Worm (Caenorhabditis elegans) whole organism, L2 larva: ENCODE measurements around the gene T19C3.5.

Source experiments
- C34F6.9 ChIP-seq: fragments of 150-350 bp; optimal IDR thresholded peaks from 2 replicates; lab custom pipeline; 2014; ENCODE audit warnings: missing biosample characterization, missing genetic modification characterization
- F13H6.1 ChIP-seq: sonication (generic microtip); optimal IDR thresholded peaks from 2 replicates; lab custom pipeline; 2016; ENCODE audit warnings: missing genetic modification characterization, missing compliant biosample characterization
- R02D3.7 ChIP-seq: fragments of 150-350 bp; optimal IDR thresholded peaks from 2 replicates; lab custom pipeline; 2014; ENCODE audit warnings: missing biosample characterization, missing genetic modification characterization
- Y55F3AM.14 ChIP-seq: fragments of 200-800 bp; sonication (Bioruptor generic); optimal IDR thresholded peaks from 2 replicates; lab custom pipeline; 2018; ENCODE audit warnings: mild to moderate bottlenecking, missing genetic modification characterization, missing compliant biosample characterization
- ZK546.5 ChIP-seq: sonication (generic microtip); optimal IDR thresholded peaks from 2 replicates; lab custom pipeline; 2017; ENCODE audit warnings: missing biosample characterization, missing genetic modification characterization
- aly-2 ChIP-seq: fragments of 150-350 bp; optimal IDR thresholded peaks from 2 replicates; lab custom pipeline; 2014; ENCODE audit warnings: missing biosample characterization, missing genetic modification characterization
- ama-1 ChIP-seq: fragments of 150-350 bp; optimal IDR thresholded peaks from 2 replicates; lab custom pipeline; 2018; ENCODE audit warnings: inconsistent platforms
- blmp-1 ChIP-seq: sonication (generic microtip); optimal IDR thresholded peaks from 2 replicates; lab custom pipeline; 2017; ENCODE audit warnings: missing genetic modification characterization, mild to moderate bottlenecking, missing compliant biosample characterization, antibody characterized with exemption, moderate library complexity; ENCODE audit not compliant: insufficient read depth
- ceh-16 ChIP-seq: fragments of 150-350 bp; optimal IDR thresholded peaks from 2 replicates; lab custom pipeline; 2014; ENCODE audit warnings: missing biosample characterization, missing genetic modification characterization
- crh-2 ChIP-seq: sonication (generic microtip); optimal IDR thresholded peaks from 2 replicates; lab custom pipeline; 2017; ENCODE audit warnings: missing biosample characterization, missing genetic modification characterization
- dmd-4 ChIP-seq: sonication (generic microtip); optimal IDR thresholded peaks from 2 replicates; lab custom pipeline; 2017; ENCODE audit warnings: missing biosample characterization, missing genetic modification characterization
- elt-1 ChIP-seq: fragments of 150-350 bp; optimal IDR thresholded peaks from 2 replicates; lab custom pipeline; 2014; ENCODE audit warnings: missing biosample characterization, missing genetic modification characterization
- elt-3 ChIP-seq: sonication (generic microtip); optimal IDR thresholded peaks from 2 replicates; lab custom pipeline; 2017; ENCODE audit warnings: missing biosample characterization, missing genetic modification characterization
- fos-1 ChIP-seq: fragments of 150-350 bp; optimal IDR thresholded peaks from 2 replicates; lab custom pipeline; 2014; ENCODE audit warnings: missing biosample characterization, missing genetic modification characterization
- lin-11 ChIP-seq: fragments of 150-350 bp; sonication (generic microtip); optimal IDR thresholded peaks from 2 replicates; lab custom pipeline; 2014; ENCODE audit warnings: missing biosample characterization, missing genetic modification characterization, inconsistent platforms, mixed read lengths
- lin-13 ChIP-seq: fragments of 150-350 bp; optimal IDR thresholded peaks from 2 replicates; lab custom pipeline; 2014; ENCODE audit warnings: missing biosample characterization, missing genetic modification reagents, missing genetic modification characterization
- lsy-2 ChIP-seq, 2 experiments: fragments of 150-350 bp in 1 of 2; sonication (generic microtip) in 1 of 2; optimal IDR thresholded peaks; 2 replicates each; lab custom pipeline; 2014 to 2017; ENCODE audit warnings: missing biosample characterization in 2 of 2, missing genetic modification characterization in 2 of 2
- mab-5 ChIP-seq: fragments of 150-350 bp; optimal IDR thresholded peaks from 2 replicates; lab custom pipeline; 2014; ENCODE audit warnings: missing biosample characterization, missing genetic modification characterization
- mbf-1 ChIP-seq: sonication (generic microtip); optimal IDR thresholded peaks from 2 replicates; lab custom pipeline; 2017; ENCODE audit warnings: missing biosample characterization, missing genetic modification characterization
- mdl-1 ChIP-seq, 2 experiments: fragments of 150-350 bp in 1 of 2; sonication (generic microtip) in 1 of 2; optimal IDR thresholded peaks; 2 replicates each; lab custom pipeline; 2017; ENCODE audit warnings: missing biosample characterization in 2 of 2, missing genetic modification characterization in 2 of 2
- nhr-11 ChIP-seq: fragments of 150-350 bp; optimal IDR thresholded peaks from 2 replicates; lab custom pipeline; 2014; ENCODE audit warnings: missing biosample characterization, missing genetic modification characterization
- nhr-12 ChIP-seq: fragments of 150-350 bp; optimal IDR thresholded peaks from 2 replicates; lab custom pipeline; 2014; ENCODE audit warnings: missing biosample characterization, missing genetic modification characterization
- nhr-129 ChIP-seq: fragments of 150-350 bp; optimal IDR thresholded peaks from 2 replicates; lab custom pipeline; 2014; ENCODE audit warnings: missing biosample characterization, missing genetic modification characterization
- nhr-21 ChIP-seq: fragments of 150-350 bp; optimal IDR thresholded peaks from 2 replicates; lab custom pipeline; 2014; ENCODE audit warnings: missing biosample characterization, missing genetic modification characterization
- nhr-237 ChIP-seq: fragments of 150-350 bp; optimal IDR thresholded peaks from 2 replicates; lab custom pipeline; 2014; ENCODE audit warnings: missing biosample characterization, missing genetic modification characterization
- nhr-25 ChIP-seq: fragments of 150-350 bp; sonication (generic microtip); optimal IDR thresholded peaks from 3 replicates; lab custom pipeline; 2014; ENCODE audit warnings: missing biosample characterization, missing genetic modification characterization
- nhr-77 ChIP-seq: fragments of 150-350 bp; optimal IDR thresholded peaks from 2 replicates; lab custom pipeline; 2014; ENCODE audit warnings: missing biosample characterization, missing genetic modification characterization
- sma-3 ChIP-seq: sonication (generic microtip); optimal IDR thresholded peaks from 2 replicates; lab custom pipeline; 2016; ENCODE audit warnings: missing genetic modification reagents, missing genetic modification characterization, missing compliant biosample characterization
- sma-9 ChIP-seq, 2 experiments: fragments of 150-350 bp in 1 of 2; sonication (generic microtip) in 1 of 2; optimal IDR thresholded peaks; 2 replicates each; lab custom pipeline; 2014 to 2016; ENCODE audit warnings: missing genetic modification characterization in 2 of 2, mild to moderate bottlenecking in 1 of 2, missing biosample characterization in 1 of 2, missing compliant biosample characterization in 1 of 2, missing genetic modification reagents in 1 of 2, moderate library complexity in 1 of 2
- snpc-4 ChIP-seq: fragments of 150-350 bp; optimal IDR thresholded peaks from 2 replicates; lab custom pipeline; 2014; ENCODE audit warnings: missing biosample characterization, missing genetic modification characterization
- unc-39 ChIP-seq: fragments of 150-350 bp; optimal IDR thresholded peaks from 2 replicates; lab custom pipeline; 2014; ENCODE audit warnings: missing biosample characterization, missing genetic modification characterization
- unc-55 ChIP-seq: fragments of 150-350 bp; sonication (generic microtip); optimal IDR thresholded peaks from 3 replicates; lab custom pipeline; 2014; ENCODE audit warnings: missing biosample characterization, missing genetic modification reagents, missing genetic modification characterization
- unc-62 ChIP-seq: fragments of 150-350 bp; optimal IDR thresholded peaks from 2 replicates; lab custom pipeline; 2014; ENCODE audit warnings: missing biosample characterization, missing genetic modification reagents, missing genetic modification characterization
- ztf-1 ChIP-seq: fragments of 200-800 bp; sonication (Bioruptor generic); conservative IDR thresholded peaks from 2 replicates; pipeline ENCODE4 v1.3.6; 2022; ENCODE audit warnings: missing genetic modification characterization, missing compliant biosample characterization
- ztf-11 ChIP-seq: sonication (generic microtip); optimal IDR thresholded peaks from 2 replicates; lab custom pipeline; 2017; ENCODE audit warnings: missing biosample characterization, missing genetic modification characterization
- ztf-4 ChIP-seq: fragments of 150-350 bp; optimal IDR thresholded peaks from 2 replicates; lab custom pipeline; 2014; ENCODE audit warnings: missing biosample characterization, missing genetic modification characterization

The T19C3.5 gene

DNA sequence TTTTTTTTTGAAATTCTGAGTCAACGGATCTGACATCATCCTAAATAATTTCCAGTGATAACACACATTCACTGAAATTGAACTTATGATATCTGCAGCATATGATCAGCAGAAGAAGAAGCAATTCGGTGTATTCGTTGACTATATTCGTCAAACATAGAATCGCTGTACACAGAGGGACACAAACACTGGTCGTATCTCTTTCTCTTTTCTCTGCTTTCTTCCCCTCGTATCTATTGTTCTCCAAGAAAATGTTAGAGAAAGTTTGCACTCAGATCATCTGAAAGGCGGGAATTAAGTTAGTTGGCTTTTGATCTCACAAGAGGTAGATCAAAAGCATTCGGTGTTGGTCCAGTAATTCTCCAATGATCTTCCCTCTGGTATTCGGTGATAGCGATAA, 22.8 kb upstream of the T19C3.5 start:
- TF ChIP-seq blmp-1 (tag; lab: Kevin White, UChicago) = peak; percentile 24
- TF ChIP-seq sma-3 (GFP tag; lab: Kevin White, UChicago) = peak; percentile 65
- TF ChIP-seq nhr-25 (tag; lab: Kevin White, UChicago) = peak; percentile 33
- TF ChIP-seq aly-2 (tag; lab: Kevin White, UChicago) = no peak
- TF ChIP-seq nhr-11 (tag; lab: Kevin White, UChicago) = no peak

DNA sequence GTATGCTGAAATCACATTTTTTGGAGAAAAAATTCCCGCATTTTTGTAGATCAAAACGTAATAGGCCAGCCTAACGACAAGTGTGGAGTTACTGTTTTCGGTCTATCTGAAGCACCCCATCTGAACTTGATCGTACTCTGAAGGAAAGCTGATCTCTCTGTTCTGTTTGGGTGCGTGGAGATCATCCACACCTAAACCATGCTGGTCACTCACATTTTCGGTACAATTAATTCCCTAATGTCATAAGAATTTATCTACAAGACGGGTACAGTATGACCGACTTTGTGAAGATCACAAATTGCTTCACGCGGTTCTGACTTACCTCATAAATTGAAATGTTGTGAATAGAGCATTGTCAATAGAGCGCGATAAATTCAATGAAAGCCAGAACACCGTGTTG, 22.2 kb upstream of the T19C3.5 start:
- TF ChIP-seq fos-1 (tag; lab: Kevin White, UChicago) = no peak
- no peak for TF ChIP-seq blmp-1 (tag; lab: Kevin White, UChicago)

DNA sequence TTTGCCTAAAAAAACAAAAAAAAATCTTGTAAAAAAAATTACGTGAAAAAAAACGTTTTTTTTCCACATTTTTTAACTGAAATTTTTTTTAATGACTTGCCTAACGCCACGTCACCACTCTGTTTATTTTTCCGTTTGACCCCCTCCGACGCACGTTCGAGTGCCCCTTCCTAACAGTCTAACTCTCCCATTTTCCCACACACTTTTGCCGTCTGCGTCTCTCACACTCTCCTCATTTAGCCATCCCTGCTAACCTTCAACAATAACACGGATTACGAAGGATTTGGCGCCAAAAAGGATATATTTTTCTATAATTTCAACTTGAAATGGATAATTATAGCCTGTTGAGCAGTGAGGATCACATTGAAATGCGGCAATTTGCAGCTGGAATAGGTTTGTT, 19.5 kb upstream of the T19C3.5 start:
- TF ChIP-seq crh-2 (peak; percentile 79), unc-55 (GFP tag; lab: Kevin White, UChicago) (no peak), unc-39 (tag; lab: Kevin White, UChicago) (no peak), F13H6.1 (peak; percentile 1), ZK546.5 (no peak), nhr-12 (tag; lab: Kevin White, UChicago) (no peak), C34F6.9 (peak; percentile 61), lin-13 (GFP tag; lab: Kevin White, UChicago) (no peak), dmd-4 (tag; lab: Kevin White, UChicago) (no peak), mab-5 (no peak), lsy-2 (tag; optimal IDR thresholded peaks at IDR 0.05; lab: Kevin White, UChicago) (peak in 1 of 2 experiments; percentile 7), ztf-11 (tag; lab: Kevin White, UChicago) (no peak), nhr-25 (tag; lab: Kevin White, UChicago) (peak; percentile 15), mdl-1 (tag; optimal IDR thresholded peaks at IDR 0.05; lab: Kevin White, UChicago) (no peak), fos-1 (tag; lab: Kevin White, UChicago) (peak; percentile 33), ztf-1 (GFP tag; lab: Robert Waterston, UW) (no peak), mbf-1 (tag; lab: Kevin White, UChicago) (no peak), nhr-237 (tag; lab: Kevin White, UChicago) (no peak)

DNA sequence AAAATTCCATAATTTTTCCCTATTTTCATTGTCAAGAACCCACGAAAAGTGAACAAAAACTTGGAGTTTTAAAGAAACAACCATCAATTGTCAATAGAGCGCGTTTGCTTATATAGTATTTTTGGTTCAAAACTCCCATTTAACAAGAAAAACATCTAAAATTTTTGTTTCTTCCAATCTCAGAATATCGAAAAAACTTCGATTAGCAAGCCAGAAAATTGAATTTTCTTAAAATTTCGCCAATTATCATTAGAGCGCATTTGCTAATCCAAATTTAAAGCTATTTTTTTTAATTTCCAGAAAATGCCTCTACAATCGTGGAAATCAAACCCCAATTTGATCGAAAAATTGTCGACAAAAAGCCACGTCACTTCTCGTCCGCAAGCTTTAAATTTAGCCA, 18.7 kb upstream of the T19C3.5 start, which contains the start of gene orai-1:
Gene orai-1, plus strand, starts transcription at position 301 of the 400 bp plus-strand sequence.
- TF ChIP-seq aly-2 (tag; lab: Kevin White, UChicago) = no peak
- no peak for TF ChIP-seq sma-3 (GFP tag; lab: Kevin White, UChicago)
- no peak for TF ChIP-seq ztf-1 (GFP tag; lab: Robert Waterston, UW)
- TF ChIP-seq blmp-1 (tag; lab: Kevin White, UChicago) = no peak
- TF ChIP-seq R02D3.7 (tag; lab: Kevin White, UChicago) = no peak
- TF ChIP-seq snpc-4 (tag; lab: Kevin White, UChicago) = no peak
- TF ChIP-seq nhr-21 = no peak
- TF ChIP-seq elt-3 = no peak
- TF ChIP-seq nhr-77 (tag; lab: Kevin White, UChicago) = no peak
- TF ChIP-seq ceh-16 (tag; lab: Kevin White, UChicago) = no peak
- no peak for TF ChIP-seq unc-55 (GFP tag; lab: Kevin White, UChicago)
- no peak for TF ChIP-seq lin-11 (tag; lab: Kevin White, UChicago)
- TF ChIP-seq ZK546.5 = no peak
- no peak for TF ChIP-seq ztf-11 (tag; lab: Kevin White, UChicago)
- no peak for TF ChIP-seq sma-9 (GFP tag; optimal IDR thresholded peaks at IDR 0.05; lab: Kevin White, UChicago)
- no peak for TF ChIP-seq sma-9 (tag; optimal IDR thresholded peaks at IDR 0.05; lab: Kevin White, UChicago)
- TF ChIP-seq unc-39 (tag; lab: Kevin White, UChicago) = no peak
- TF ChIP-seq ztf-4 (tag; lab: Kevin White, UChicago) = no peak
- TF ChIP-seq elt-1 (tag; lab: Kevin White, UChicago) = no peak
- TF ChIP-seq ama-1 (lab: Kevin White, UChicago) = no peak
- no peak for TF ChIP-seq nhr-129 (tag; lab: Kevin White, UChicago)

DNA sequence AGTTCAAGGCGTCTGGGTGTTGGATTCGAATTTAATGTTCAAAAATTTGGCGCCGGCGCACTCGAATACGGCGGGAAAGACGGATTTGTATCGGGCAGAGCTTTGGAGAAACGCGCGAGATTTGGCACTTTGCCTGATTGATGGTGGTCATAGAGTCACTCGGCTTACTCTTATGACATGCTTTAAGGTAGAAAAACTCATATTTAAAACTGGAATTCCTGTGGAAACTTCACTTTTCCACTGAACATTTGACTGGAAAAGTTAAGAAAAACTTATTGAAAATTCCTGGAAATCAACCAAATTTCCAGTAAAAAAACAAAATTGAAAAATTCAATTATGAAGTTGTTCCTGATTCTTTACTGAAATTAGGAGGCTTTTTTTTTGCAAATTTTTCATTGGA, 16.9 kb upstream of the T19C3.5 start:
- TF ChIP-seq unc-62 (GFP tag; lab: Kevin White, UChicago) = no peak
- TF ChIP-seq Y55F3AM.14 (GFP tag; lab: Kevin White, UChicago) = no peak
- TF ChIP-seq elt-1 (tag; lab: Kevin White, UChicago) = no peak
- TF ChIP-seq aly-2 (tag; lab: Kevin White, UChicago) = no peak
- no peak for TF ChIP-seq lsy-2 (tag; optimal IDR thresholded peaks at IDR 0.05; lab: Kevin White, UChicago)
